Fruit fly (Drosophila melanogaster) whole organism, prepupa: ENCODE measurements around the gene CG6569.

Source experiments
- CG10669 ChIP-seq: fragments of 200-800 bp; sonication (Bioruptor generic); optimal IDR thresholded peaks from 3 replicates; lab custom pipeline; 2018; ENCODE audit warnings: missing biosample characterization, mild to moderate bottlenecking, missing genetic modification characterization, moderate library complexity
- CG11762 ChIP-seq: fragments of 200-800 bp; sonication (Bioruptor generic); optimal IDR thresholded peaks from 3 replicates; lab custom pipeline; 2016; ENCODE audit warnings: missing biosample characterization, missing genetic modification characterization; ENCODE audit not compliant: insufficient read depth
- CG6792 ChIP-seq: fragments of 200-800 bp; sonication (Bioruptor generic); optimal IDR thresholded peaks from 3 replicates; lab custom pipeline; 2016; ENCODE audit warnings: missing biosample characterization, missing genetic modification characterization
- CG7368 ChIP-seq: fragments of 200-800 bp; sonication (Bioruptor generic); optimal IDR thresholded peaks from 3 replicates; lab custom pipeline; 2016; ENCODE audit warnings: missing biosample characterization, missing genetic modification characterization
- Eip75B ChIP-seq: fragments of 200-800 bp; sonication (Bioruptor generic); optimal IDR thresholded peaks from 3 replicates; lab custom pipeline; 2016; ENCODE audit warnings: missing biosample characterization, missing genetic modification characterization
- Hr39 ChIP-seq: fragments of 200-800 bp; sonication (Bioruptor generic); optimal IDR thresholded peaks from 2 replicates; lab custom pipeline; 2016; ENCODE audit warnings: missing biosample characterization, missing genetic modification characterization
- Hr4 ChIP-seq: fragments of 200-800 bp; sonication (Bioruptor generic); optimal IDR thresholded peaks from 3 replicates; lab custom pipeline; 2016; ENCODE audit warnings: missing biosample characterization, missing genetic modification characterization
- Smox ChIP-seq: fragments of 200-800 bp; sonication (Bioruptor generic); optimal IDR thresholded peaks from 3 replicates; lab custom pipeline; 2016; ENCODE audit warnings: missing biosample characterization, missing genetic modification characterization
- Sox14 ChIP-seq: fragments of 200-800 bp; sonication (Bioruptor generic); optimal IDR thresholded peaks from 3 replicates; lab custom pipeline; 2016; ENCODE audit warnings: missing biosample characterization, missing genetic modification characterization
- dac ChIP-seq: fragments of 200-800 bp; sonication (Bioruptor generic); optimal IDR thresholded peaks from 2 replicates; lab custom pipeline; 2017; ENCODE audit warnings: missing biosample characterization, mild to moderate bottlenecking, missing genetic modification characterization
- eg ChIP-seq: fragments of 200-800 bp; sonication (Bioruptor generic); IDR thresholded peaks from 3 replicates; pipeline ENCODE4 v1.3.6; 2022; ENCODE audit warnings: missing biosample characterization, missing genetic modification characterization
- pdm3 ChIP-seq: fragments of 200-800 bp; sonication (Bioruptor generic); optimal IDR thresholded peaks from 3 replicates; lab custom pipeline; 2016; ENCODE audit warnings: missing biosample characterization, missing genetic modification characterization

- TF ChIP-seq Hr39 (GFP tag; lab: Kevin White, UChicago) (no peak), CG6792 (GFP tag; lab: Kevin White, UChicago) (no peak), dac (GFP tag; lab: Kevin White, UChicago) (no peak), eg (GFP tag; lab: Robert Waterston, UW) (no peak), CG11762 (GFP tag; lab: Kevin White, UChicago) (no peak), pdm3 (GFP tag; lab: Kevin White, UChicago) (no peak), CG7368 (GFP tag; lab: Kevin White, UChicago) (no peak), Sox14 (GFP tag; lab: Kevin White, UChicago) (no peak), Eip75B (GFP tag; lab: Kevin White, UChicago) (no peak), Smox (no peak), CG10669 (GFP tag; lab: Kevin White, UChicago) (no peak), Hr4 (GFP tag; lab: Kevin White, UChicago) (no peak)
These were observed 10.8 kb upstream of the CG6569 start, which contains the start of gene CG34148 for dm6 chr3R:21878473-21878872.
